Worm (Caenorhabditis elegans): Measurements from ENCODE around the gene irld-3.

The irld-3 gene

DNA sequence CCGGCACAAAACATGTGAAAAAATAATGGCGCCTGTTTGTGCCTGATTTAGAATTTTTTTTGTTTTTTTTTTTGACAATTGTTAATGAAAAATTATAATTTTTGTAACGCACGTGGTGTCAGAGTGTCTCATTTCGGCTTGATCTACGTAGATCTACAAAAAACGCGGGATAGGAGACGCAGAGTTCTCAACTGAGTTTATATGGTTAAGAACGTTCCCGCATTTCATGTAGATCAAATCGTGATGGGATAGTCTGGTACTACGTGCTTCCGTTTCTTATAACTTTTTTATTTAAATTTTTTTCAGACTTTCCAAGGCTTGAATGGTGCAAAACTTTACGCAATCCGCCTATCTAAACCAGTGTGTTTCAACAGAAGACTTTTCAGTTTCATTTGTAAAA is 9.6 kb downstream of the irld-3 start, which contains the start of gene tat-6:
tat-6 (plus strand) TSS at position 301 of the 400 bp plus-strand sequence.
- no peak for TF ChIP-seq F13H6.1 (tag; optimal IDR thresholded peaks at IDR 0.05)
- TF ChIP-seq ets-4 (tag; optimal IDR thresholded peaks at IDR 0.05) = no peak
- no peak for TF ChIP-seq unc-3 (GFP tag; conservative IDR thresholded peaks at IDR 0.05)
- TF ChIP-seq unc-3 (tag; optimal IDR thresholded peaks at IDR 0.05) = no peak
- TF ChIP-seq dmd-4 (tag; optimal IDR thresholded peaks at IDR 0.05; ENCODE audit: borderline replicate concordance) = no peak
- no peak for TF ChIP-seq pag-3 (tag; optimal IDR thresholded peaks at IDR 0.05; ENCODE audit: borderline replicate concordance)
- no peak for TF ChIP-seq hlh-8 (tag; optimal IDR thresholded peaks at IDR 0.05)
- no peak for TF ChIP-seq ceh-24 (tag; optimal IDR thresholded peaks at IDR 0.05)
- TF ChIP-seq sox-4 (tag; optimal IDR thresholded peaks at IDR 0.05) = no peak
- TF ChIP-seq ceh-18 (tag; optimal IDR thresholded peaks at IDR 0.05) = no peak
- TF ChIP-seq ama-1 (optimal IDR thresholded peaks at IDR 0.05) = no peak
- TF ChIP-seq ref-2 (tag; optimal IDR thresholded peaks at IDR 0.05) = no peak

DNA sequence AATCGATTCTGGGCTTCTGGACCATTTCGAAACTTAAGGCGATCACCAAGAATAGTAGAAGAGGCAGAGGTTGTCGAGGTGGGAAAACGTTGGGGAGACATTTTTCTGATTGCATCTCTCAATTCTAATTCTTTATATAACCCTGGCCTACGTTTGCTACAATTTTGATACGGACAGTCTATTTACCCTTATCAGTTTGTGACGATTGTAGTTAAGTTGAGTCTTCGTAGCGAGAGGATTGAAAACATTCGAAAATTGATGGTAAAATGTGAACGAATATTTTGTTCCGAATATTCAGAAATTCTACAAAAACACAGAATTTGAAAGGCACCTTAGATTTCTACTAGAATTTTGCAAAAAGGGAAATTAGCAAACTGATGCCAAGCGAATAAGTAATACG is 10.7 kb downstream of the irld-3 start, which contains the start of gene Y73C8C.10:
Y73C8C.10 (minus strand) TSS at position 101 of the 400 bp plus-strand sequence.
- TF ChIP-seq C08G9.2 (tag; optimal IDR thresholded peaks at IDR 0.05) = no peak
- no peak for TF ChIP-seq rnt-1 (tag; optimal IDR thresholded peaks at IDR 0.05)
- TF ChIP-seq pat-9 (tag; optimal IDR thresholded peaks at IDR 0.05) = no peak
- TF ChIP-seq ceh-30 (tag; optimal IDR thresholded peaks at IDR 0.05) = no peak
- TF ChIP-seq ets-4 (tag; optimal IDR thresholded peaks at IDR 0.05) = no peak
- no peak for TF ChIP-seq ceh-22 (tag; optimal IDR thresholded peaks at IDR 0.05)
- no peak for TF ChIP-seq elt-4 (tag; optimal IDR thresholded peaks at IDR 0.05)
- TF ChIP-seq tbx-2 (tag; optimal IDR thresholded peaks at IDR 0.05) = no peak
- no peak for TF ChIP-seq ztf-16 (tag; optimal IDR thresholded peaks at IDR 0.05)
- no peak for TF ChIP-seq ama-1 (optimal IDR thresholded peaks at IDR 0.05)
- no peak for TF ChIP-seq hlh-6 (tag; optimal IDR thresholded peaks at IDR 0.05)
- no peak for TF ChIP-seq ceh-14 (tag; optimal IDR thresholded peaks at IDR 0.05)
- TF ChIP-seq nhr-232 (tag; optimal IDR thresholded peaks at IDR 0.05) = no peak
- no peak for TF ChIP-seq pax-1 (tag; optimal IDR thresholded peaks at IDR 0.05)
- TF ChIP-seq unc-42 (tag; optimal IDR thresholded peaks at IDR 0.05) = no peak
- no peak for TF ChIP-seq ceh-2 (tag; optimal IDR thresholded peaks at IDR 0.05)
- TF ChIP-seq eyg-1 (tag; optimal IDR thresholded peaks at IDR 0.05) = no peak
- no peak for TF ChIP-seq gmeb-2 (tag; optimal IDR thresholded peaks at IDR 0.05)

DNA sequence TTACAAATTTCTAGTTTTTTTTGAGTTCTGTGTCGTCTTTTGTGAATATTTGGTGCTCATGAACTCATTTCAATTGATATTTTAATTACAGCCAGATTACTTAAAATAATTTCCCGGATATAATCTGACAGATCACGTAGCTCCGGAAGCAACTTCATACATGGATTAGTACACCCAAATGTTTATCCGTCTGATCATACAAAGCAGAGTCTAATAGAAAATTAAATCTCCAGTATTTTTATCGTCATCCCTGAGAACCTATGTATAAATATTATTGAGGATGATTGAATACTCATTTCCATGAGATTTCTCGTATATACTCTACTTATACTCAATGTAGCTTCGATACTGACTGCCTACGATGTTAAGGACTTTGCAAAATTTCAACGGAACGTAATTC is 13.5 kb downstream of the irld-3 start, which contains the start of gene Y73C8C.12:
Y73C8C.12 (plus strand) TSS at position 301 of the 400 bp plus-strand sequence.
- TF ChIP-seq pax-1 (tag; optimal IDR thresholded peaks at IDR 0.05) (no peak), elt-2 (tag; optimal IDR thresholded peaks at IDR 0.05) (no peak), fkh-6 (tag; optimal IDR thresholded peaks at IDR 0.05) (no peak)

DNA sequence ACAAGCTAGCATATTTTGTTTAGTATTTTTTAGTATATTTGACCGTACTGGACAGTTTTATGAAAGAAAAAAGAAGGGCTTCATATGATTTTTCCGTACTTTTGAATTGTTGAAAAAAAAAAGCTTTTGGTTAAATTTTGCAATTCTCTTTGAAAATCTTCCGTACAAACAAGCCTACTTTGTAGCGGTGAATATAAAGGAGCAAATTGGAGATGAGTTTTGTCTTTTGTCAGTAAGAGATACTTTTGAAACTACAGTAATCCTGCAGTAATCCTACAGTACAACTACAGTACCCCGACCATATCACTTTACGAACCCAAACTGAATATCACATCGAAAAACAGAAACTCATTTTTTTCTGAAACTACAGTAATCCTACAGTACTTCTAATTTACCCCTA is 16.0 kb downstream of the irld-3 start:
- no peak for TF ChIP-seq eyg-1 (tag; optimal IDR thresholded peaks at IDR 0.05)
- no peak for TF ChIP-seq dve-1 (tag; optimal IDR thresholded peaks at IDR 0.05)
- TF ChIP-seq pqm-1 (tag; optimal IDR thresholded peaks at IDR 0.05) = no peak
- TF ChIP-seq dmd-4 (tag; optimal IDR thresholded peaks at IDR 0.05; ENCODE audit: borderline replicate concordance) = no peak
- no peak for TF ChIP-seq pha-4 (tag; optimal IDR thresholded peaks at IDR 0.05)
- no peak for TF ChIP-seq fax-1 (tag; optimal IDR thresholded peaks at IDR 0.05)
- TF ChIP-seq ceh-30 (tag; optimal IDR thresholded peaks at IDR 0.05) = no peak
- TF ChIP-seq K09A11.1 (tag; optimal IDR thresholded peaks at IDR 0.05; ENCODE audit: insufficient read depth) = no peak
- TF ChIP-seq sox-4 (tag; optimal IDR thresholded peaks at IDR 0.05) = no peak
- TF ChIP-seq hlh-30 (tag; optimal IDR thresholded peaks at IDR 0.05; ENCODE audit: insufficient read depth) = no peak
- no peak for TF ChIP-seq ets-4 (tag; optimal IDR thresholded peaks at IDR 0.05)
- no peak for TF ChIP-seq ceh-14 (tag; optimal IDR thresholded peaks at IDR 0.05)
- no peak for TF ChIP-seq odd-2 (tag; optimal IDR thresholded peaks at IDR 0.05)
- TF ChIP-seq lim-6 (tag; optimal IDR thresholded peaks at IDR 0.05) = no peak
- TF ChIP-seq lin-11 (tag; optimal IDR thresholded peaks at IDR 0.05) = no peak
- no peak for TF ChIP-seq syd-9 (tag; optimal IDR thresholded peaks at IDR 0.05)
